Fruit fly (Drosophila melanogaster) Kc167 (cell line): ENCODE measurements around the gene mus301.

Experiments
- Myc ChIP-seq: fragments of >200 bp; optimal IDR thresholded peaks from 2 replicates; lab custom pipeline; 2017; ENCODE audit warnings: missing external identifiers
- Sin3A ChIP-seq: fragments of >200 bp; optimal IDR thresholded peaks from 2 replicates; lab custom pipeline; 2018; ENCODE audit warnings: missing external identifiers
- h ChIP-seq: fragments of >200 bp; optimal IDR thresholded peaks from 3 replicates; lab custom pipeline; 2018; ENCODE audit warnings: missing external identifiers
- insv ChIP-seq: fragments of >200 bp; optimal IDR thresholded peaks from 3 replicates; lab custom pipeline; 2018; ENCODE audit warnings: missing external identifiers
- psq ChIP-seq: fragments of >200 bp; optimal IDR thresholded peaks from 2 replicates; lab custom pipeline; 2017; ENCODE audit warnings: missing external identifiers
- ttk ChIP-seq: sonication (Bioruptor generic); optimal IDR thresholded peaks from 2 replicates; lab custom pipeline; 2017; ENCODE audit warnings: missing external identifiers

dm6 chr3L:8150812-8151211, 13.2 kb downstream of the mus301 start:
- TF ChIP-seq insv (lab: Kevin White, UChicago) (no peak), psq (lab: Kevin White, UChicago) (no peak), ttk (lab: Kevin White, UChicago) (no peak), Sin3A (lab: Kevin White, UChicago) (no peak), Myc (lab: Kevin White, UChicago) (no peak), h (no peak)
